Worm (Caenorhabditis elegans) whole organism, young adult: ENCODE results near the gene Y4C6B.2.
A peak's percentile ranks its signal among the peaks of the same experiment; 100 is the strongest.

ENCODE experiments used
- B0035.1 ChIP-seq: sonication (generic microtip); optimal IDR thresholded peaks from 2 replicates; lab custom pipeline; 2016; ENCODE audit warnings: missing genetic modification characterization, mild to moderate bottlenecking, missing compliant biosample characterization, missing genotype, missing genetic modification reagents
- B0336.3 ChIP-seq: fragments of 200-800 bp; sonication (Bioruptor generic); IDR thresholded peaks from 2 replicates; pipeline ENCODE4 v1.3.6; 2022; ENCODE audit warnings: missing genetic modification characterization, missing compliant biosample characterization
- C06A6.2 ChIP-seq: fragments of 200-800 bp; sonication (Bioruptor generic); conservative IDR thresholded peaks from 2 replicates; pipeline ENCODE4 v1.3.6; 2022; ENCODE audit warnings: missing genetic modification characterization, missing compliant biosample characterization
- C17E4.6 ChIP-seq: fragments of 200-800 bp; sonication (Bioruptor generic); IDR thresholded peaks from 2 replicates; pipeline ENCODE4 v1.3.6; 2022; ENCODE audit warnings: missing genetic modification reagents, missing genetic modification characterization, missing compliant biosample characterization
- F52B5.7 ChIP-seq: sonication (generic microtip); optimal IDR thresholded peaks from 2 replicates; lab custom pipeline; 2016; ENCODE audit warnings: mild to moderate bottlenecking, missing genetic modification characterization, missing compliant biosample characterization
- F57C9.4 ChIP-seq: sonication (generic microtip); optimal IDR thresholded peaks from 2 replicates; lab custom pipeline; 2017; ENCODE audit warnings: mild to moderate bottlenecking, missing genetic modification characterization, missing compliant biosample characterization
- T07F8.4 ChIP-seq: sonication (generic microtip); optimal IDR thresholded peaks from 2 replicates; lab custom pipeline; 2016; ENCODE audit warnings: mild to moderate bottlenecking, missing genetic modification characterization, moderate library complexity, missing compliant biosample characterization
- Y67H2A.10 ChIP-seq: fragments of 200-800 bp; sonication (Bioruptor generic); conservative IDR thresholded peaks from 2 replicates; pipeline ENCODE4 v1.3.6; 2022; ENCODE audit warnings: missing genetic modification reagents, missing genetic modification characterization, missing compliant biosample characterization
- Y95B8A.8 ChIP-seq: fragments of 200-800 bp; sonication (Bioruptor generic); IDR thresholded peaks from 2 replicates; pipeline ENCODE4 v1.3.6; 2022; ENCODE audit warnings: missing genetic modification reagents, missing genetic modification characterization, missing compliant biosample characterization
- attf-5 ChIP-seq: fragments of 200-800 bp; sonication (Bioruptor generic); optimal IDR thresholded peaks from 2 replicates; lab custom pipeline; 2018; ENCODE audit warnings: mild to moderate bottlenecking, missing genetic modification characterization, missing compliant biosample characterization
- cebp-1 ChIP-seq, 2 experiments: fragments of 200-800 bp in 1 of 2; sonication (Bioruptor generic) in 1 of 2; sonication (generic microtip) in 1 of 2; IDR thresholded peaks in 1 of 2; optimal IDR thresholded peaks in 1 of 2; 2 replicates each; pipeline versions ENCODE4 v1.3.6 to Lab custom; 2017 to 2022; ENCODE audit warnings: missing compliant biosample characterization in 2 of 2, missing genetic modification characterization in 2 of 2, mild to moderate bottlenecking in 1 of 2, missing genetic modification reagents in 1 of 2, moderate library complexity in 1 of 2
- cebp-2 ChIP-seq: fragments of 200-800 bp; sonication (Bioruptor generic); IDR thresholded peaks from 2 replicates; pipeline ENCODE4 v1.3.6; 2022; ENCODE audit warnings: missing genetic modification characterization, missing compliant biosample characterization
- ceh-58 ChIP-seq: fragments of 200-800 bp; sonication (Bioruptor generic); IDR thresholded peaks from 2 replicates; pipeline ENCODE4 v1.3.6; 2022; ENCODE audit warnings: missing genetic modification characterization, missing compliant biosample characterization
- ceh-91 ChIP-seq: fragments of 200-800 bp; sonication (Bioruptor generic); IDR thresholded peaks from 2 replicates; pipeline ENCODE4 v1.3.6; 2022; ENCODE audit warnings: missing genetic modification reagents, missing genetic modification characterization, missing compliant biosample characterization
- dox-1 ChIP-seq: fragments of 200-800 bp; sonication (Bioruptor generic); IDR thresholded peaks from 2 replicates; pipeline ENCODE4 v1.3.6; 2022; ENCODE audit warnings: missing genetic modification reagents, missing genetic modification characterization, missing compliant biosample characterization
- egl-18 ChIP-seq: fragments of 200-800 bp; sonication (Bioruptor generic); IDR thresholded peaks from 2 replicates; pipeline ENCODE4 v1.3.6; 2022; ENCODE audit warnings: missing genetic modification reagents, missing genetic modification characterization, missing compliant biosample characterization
- ekl-4 ChIP-seq: fragments of 200-800 bp; sonication (Bioruptor generic); IDR thresholded peaks from 2 replicates; pipeline ENCODE4 v1.3.6; 2022; ENCODE audit warnings: missing genetic modification reagents, missing genetic modification characterization, missing compliant biosample characterization
- fkh-3 ChIP-seq: sonication (generic microtip); optimal IDR thresholded peaks from 2 replicates; lab custom pipeline; 2016; ENCODE audit warnings: mild to moderate bottlenecking, missing genetic modification characterization, missing compliant biosample characterization
- hlh-12 ChIP-seq: sonication (generic microtip); optimal IDR thresholded peaks from 2 replicates; lab custom pipeline; 2016; ENCODE audit warnings: missing genetic modification characterization, missing compliant biosample characterization
- hlh-26 ChIP-seq: fragments of 200-800 bp; sonication (Bioruptor generic); conservative IDR thresholded peaks from 2 replicates; pipeline ENCODE4 v1.3.6; 2022; ENCODE audit warnings: missing genetic modification reagents, missing genetic modification characterization, missing compliant biosample characterization
- hmg-1.2 ChIP-seq: fragments of 200-800 bp; sonication (Bioruptor generic); IDR thresholded peaks from 2 replicates; pipeline ENCODE4 v1.3.6; 2022; ENCODE audit warnings: missing genetic modification reagents, missing genetic modification characterization, missing compliant biosample characterization
- lin-26 ChIP-seq: fragments of 200-800 bp; sonication (Bioruptor generic); IDR thresholded peaks from 2 replicates; pipeline ENCODE4 v1.3.6; 2022; ENCODE audit warnings: missing genetic modification reagents, missing genetic modification characterization, missing compliant biosample characterization
- lin-54 ChIP-seq: fragments of 200-800 bp; sonication (Bioruptor generic); optimal IDR thresholded peaks from 2 replicates; lab custom pipeline; 2018; ENCODE audit warnings: mild to moderate bottlenecking, missing genetic modification characterization, missing compliant biosample characterization
- lsl-1 ChIP-seq: fragments of 200-800 bp; sonication (Bioruptor generic); optimal IDR thresholded peaks from 2 replicates; lab custom pipeline; 2018; ENCODE audit warnings: mild to moderate bottlenecking, missing genetic modification characterization, moderate library complexity, missing compliant biosample characterization
- madf-6 ChIP-seq: fragments of 200-800 bp; sonication (Bioruptor generic); IDR thresholded peaks from 2 replicates; pipeline ENCODE4 v1.3.6; 2022; ENCODE audit warnings: missing genetic modification reagents, missing genetic modification characterization, missing compliant biosample characterization
- mcd-1 ChIP-seq: fragments of 200-800 bp; sonication (Bioruptor generic); IDR thresholded peaks from 2 replicates; pipeline ENCODE4 v1.3.6; 2022; ENCODE audit warnings: missing genetic modification reagents, missing genetic modification characterization, missing compliant biosample characterization
- mxl-1 ChIP-seq: sonication (generic microtip); optimal IDR thresholded peaks from 2 replicates; lab custom pipeline; 2016; ENCODE audit warnings: missing genetic modification characterization, missing compliant biosample characterization
- nfya-1 ChIP-seq: sonication (generic microtip); optimal IDR thresholded peaks from 2 replicates; lab custom pipeline; 2017; ENCODE audit warnings: antibody characterized with exemption, missing compliant biosample characterization, missing genetic modification characterization, borderline replicate concordance; ENCODE audit not compliant: insufficient read depth
- nfyb-1 ChIP-seq: fragments of 200-800 bp; sonication (Bioruptor generic); IDR thresholded peaks from 2 replicates; pipeline ENCODE4 v1.3.6; 2022; ENCODE audit warnings: missing genetic modification reagents, missing genetic modification characterization, missing compliant biosample characterization
- nhr-80 ChIP-seq: sonication (generic microtip); optimal IDR thresholded peaks from 2 replicates; lab custom pipeline; 2016; ENCODE audit warnings: missing genetic modification characterization, missing compliant biosample characterization
- nhr-90 ChIP-seq: sonication (generic microtip); optimal IDR thresholded peaks from 2 replicates; lab custom pipeline; 2016; ENCODE audit warnings: missing genotype, mild to moderate bottlenecking, missing genetic modification characterization, missing compliant biosample characterization
- pbrm-1 ChIP-seq: fragments of 200-800 bp; sonication (Bioruptor generic); IDR thresholded peaks from 2 replicates; pipeline ENCODE4 v1.3.6; 2022; ENCODE audit warnings: missing genetic modification reagents, missing genetic modification characterization, missing compliant biosample characterization
- snpc-1.1 ChIP-seq: sonication (generic microtip); optimal IDR thresholded peaks from 2 replicates; lab custom pipeline; 2017; ENCODE audit warnings: missing genetic modification characterization, mild to moderate bottlenecking, missing compliant biosample characterization, antibody characterized with exemption, moderate library complexity, missing genotype, missing genetic modification reagents; ENCODE audit not compliant: insufficient read depth
- snpc-4 ChIP-seq, 5 experiments: fragments of 150-350 bp in 1 of 5; sonication (generic microtip) in 4 of 5; optimal IDR thresholded peaks; 2 replicates each; lab custom pipeline; 2014 to 2018; ENCODE audit warnings: missing genetic modification characterization in 5 of 5, missing biosample characterization in 3 of 5, antibody characterized with exemption in 2 of 5, mild to moderate bottlenecking in 2 of 5, missing compliant biosample characterization in 2 of 5, missing genotype in 2 of 5, moderate library complexity in 2 of 5, missing genetic modification reagents in 1 of 5
- tbp1 ChIP-seq: fragments of 200-800 bp; sonication (Bioruptor generic); optimal IDR thresholded peaks from 2 replicates; lab custom pipeline; 2018; ENCODE audit warnings: mild to moderate bottlenecking, missing genetic modification characterization, missing compliant biosample characterization
- xnd-1 ChIP-seq: sonication (generic microtip); optimal IDR thresholded peaks from 2 replicates; lab custom pipeline; 2016; ENCODE audit warnings: missing genotype, missing genetic modification reagents, missing genetic modification characterization, missing compliant biosample characterization
- zfh-2 ChIP-seq: fragments of 200-800 bp; sonication (Bioruptor generic); conservative IDR thresholded peaks from 2 replicates; pipeline ENCODE4 v1.3.6; 2022; ENCODE audit warnings: missing genetic modification reagents, missing genetic modification characterization, missing compliant biosample characterization
- ztf-18 ChIP-seq: sonication (generic microtip); optimal IDR thresholded peaks from 2 replicates; lab custom pipeline; 2016; ENCODE audit warnings: missing genotype, mild to moderate bottlenecking, missing genetic modification characterization, missing compliant biosample characterization
- ztf-26 ChIP-seq: sonication (generic microtip); optimal IDR thresholded peaks from 2 replicates; lab custom pipeline; 2017; ENCODE audit warnings: missing genetic modification characterization, missing compliant biosample characterization
- ztf-3 ChIP-seq: fragments of 200-800 bp; sonication (Bioruptor generic); optimal IDR thresholded peaks from 2 replicates; lab custom pipeline; 2018; ENCODE audit warnings: mild to moderate bottlenecking, missing genetic modification characterization, missing compliant biosample characterization
- ztf-6 ChIP-seq: fragments of 200-800 bp; sonication (Bioruptor generic); IDR thresholded peaks from 2 replicates; pipeline ENCODE4 v1.3.6; 2022; ENCODE audit warnings: missing genetic modification reagents, missing genetic modification characterization, missing compliant biosample characterization

The Y4C6B.2 gene

DNA sequence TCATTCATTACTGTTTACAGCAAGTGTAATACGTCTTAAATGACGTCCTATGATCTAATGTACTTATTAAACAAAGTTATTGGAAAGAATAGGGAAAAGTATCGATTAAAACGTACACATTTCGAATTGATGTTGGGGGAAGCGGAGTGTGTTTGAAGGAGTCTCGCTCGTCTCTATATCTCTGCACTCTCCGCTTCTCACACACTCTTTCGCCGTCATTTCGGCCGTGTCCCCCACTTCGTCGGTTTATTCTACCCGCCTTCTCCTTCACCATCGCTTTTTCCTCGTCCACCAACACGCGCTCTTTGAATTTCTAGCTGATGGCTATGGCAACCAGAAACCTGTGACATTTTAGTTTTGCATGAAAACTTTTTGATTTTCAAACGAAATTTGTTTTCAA lies 29.5 kb downstream of the Y4C6B.2 start:
- TF ChIP-seq ceh-58 (GFP tag; lab: Robert Waterston, UW), result no peak
- no peak for TF ChIP-seq Y67H2A.10 (GFP tag; lab: Robert Waterston, UW)
- TF ChIP-seq egl-18 (GFP tag; lab: Robert Waterston, UW), result peak; percentile 63; the same call in 1 of the 2 replicates
- no peak for TF ChIP-seq B0035.1 (tag; lab: Kevin White, UChicago)
- TF ChIP-seq C17E4.6 (GFP tag; lab: Robert Waterston, UW), result peak; percentile 23; the same call in 1 of the 2 replicates
- peak; percentile 6 for TF ChIP-seq lin-54
- no peak for TF ChIP-seq ztf-26 (tag; lab: Kevin White, UChicago)
- TF ChIP-seq hlh-12, result no peak
- TF ChIP-seq nfya-1, result no peak
- TF ChIP-seq nhr-80 (tag; lab: Kevin White, UChicago), result peak; percentile 11
- TF ChIP-seq snpc-1.1 (tag; lab: Kevin White, UChicago), result no peak
- TF ChIP-seq attf-5 (GFP tag; lab: Kevin White, UChicago), result peak; percentile 77
- no peak for TF ChIP-seq nhr-90
- TF ChIP-seq pbrm-1 (GFP tag; lab: Robert Waterston, UW), result 0 out of 2 replicates have a peak, but pooled peaks have one; percentile 31
- no peak for TF ChIP-seq lsl-1
- TF ChIP-seq cebp-2 (GFP tag; lab: Robert Waterston, UW), result no peak
- TF ChIP-seq zfh-2 (GFP tag; lab: Robert Waterston, UW), result peak; percentile 63
- no peak for TF ChIP-seq fkh-3 (tag; lab: Kevin White, UChicago)
- no peak for TF ChIP-seq ztf-3 (GFP tag; lab: Kevin White, UChicago)
- TF ChIP-seq ztf-6 (GFP tag; lab: Robert Waterston, UW), result no peak
- TF ChIP-seq mcd-1 (GFP tag; lab: Robert Waterston, UW), result peak; percentile 67
- peak; percentile 46; the same call in 1 of the 2 replicates for TF ChIP-seq B0336.3
- TF ChIP-seq Y95B8A.8 (GFP tag; lab: Robert Waterston, UW), result 0 out of 2 replicates have a peak, but pooled peaks have one; percentile 40
- no peak for TF ChIP-seq ceh-91 (GFP tag; lab: Robert Waterston, UW)
- no peak for TF ChIP-seq xnd-1 (tag; lab: Kevin White, UChicago)
- no peak for TF ChIP-seq cebp-1 (GFP tag; IDR thresholded peaks at IDR 0.05; lab: Robert Waterston, UW)
- TF ChIP-seq cebp-1 (tag; optimal IDR thresholded peaks at IDR 0.05; lab: Kevin White, UChicago), result peak; percentile 49
- TF ChIP-seq lin-26 (GFP tag; lab: Robert Waterston, UW), result no peak
- TF ChIP-seq tbp1 (GFP tag; lab: Kevin White, UChicago), result peak; percentile 8
- no peak for TF ChIP-seq F57C9.4
- peak; percentile 36; the same call in 1 of the 2 replicates for TF ChIP-seq dox-1 (GFP tag; lab: Robert Waterston, UW)
- TF ChIP-seq snpc-4 (GFP tag; optimal IDR thresholded peaks at IDR 0.05; lab: Kevin White, UChicago), result no peak
- peak in 2 of 4 experiments; percentile 20 to 67 for TF ChIP-seq snpc-4 (tag; optimal IDR thresholded peaks at IDR 0.05; lab: Kevin White, UChicago)
- peak; percentile 93 for TF ChIP-seq hmg-1.2
- TF ChIP-seq madf-6 (GFP tag; lab: Robert Waterston, UW), result peak; percentile 52
- TF ChIP-seq T07F8.4 (tag; lab: Kevin White, UChicago), result no peak
- no peak for TF ChIP-seq mxl-1 (tag; lab: Kevin White, UChicago)
- TF ChIP-seq C06A6.2 (GFP tag; lab: Robert Waterston, UW), result no peak
- TF ChIP-seq F52B5.7 (tag; lab: Kevin White, UChicago), result no peak
- no peak for TF ChIP-seq ztf-18
- TF ChIP-seq hlh-26 (GFP tag; lab: Robert Waterston, UW), result no peak
- 0 out of 2 replicates have a peak, but pooled peaks have one; percentile 20 for TF ChIP-seq nfyb-1 (GFP tag; lab: Robert Waterston, UW)
- 0 out of 2 replicates have a peak, but pooled peaks have one; percentile 48 for TF ChIP-seq ekl-4
